Fruit fly (Drosophila melanogaster) whole organism, prepupa: ENCODE results near the gene CG16989.

Source experiments
- Blimp-1 ChIP-seq: fragments of 200-800 bp; sonication (Bioruptor generic); optimal IDR thresholded peaks from 3 replicates; lab custom pipeline; 2017; ENCODE audit warnings: missing biosample characterization, missing genetic modification characterization, mild to moderate bottlenecking, moderate library complexity, missing genetic modification reagents
- CG10631 ChIP-seq: fragments of 200-800 bp; sonication (Bioruptor generic); optimal IDR thresholded peaks from 2 replicates; lab custom pipeline; 2016; ENCODE audit warnings: missing biosample characterization, missing genetic modification characterization
- CG10669 ChIP-seq: fragments of 200-800 bp; sonication (Bioruptor generic); optimal IDR thresholded peaks from 3 replicates; lab custom pipeline; 2018; ENCODE audit warnings: missing biosample characterization, mild to moderate bottlenecking, missing genetic modification characterization, moderate library complexity
- CG11762 ChIP-seq: fragments of 200-800 bp; sonication (Bioruptor generic); optimal IDR thresholded peaks from 3 replicates; lab custom pipeline; 2016; ENCODE audit warnings: missing biosample characterization, missing genetic modification characterization; ENCODE audit not compliant: insufficient read depth
- CG11902 ChIP-seq: fragments of 200-800 bp; sonication (Bioruptor generic); optimal IDR thresholded peaks from 3 replicates; lab custom pipeline; 2016; ENCODE audit warnings: missing biosample characterization, missing genetic modification characterization
- CG16779 ChIP-seq: fragments of 200-800 bp; sonication (Bioruptor generic); optimal IDR thresholded peaks from 3 replicates; lab custom pipeline; 2017; ENCODE audit warnings: missing biosample characterization, mild to moderate bottlenecking, missing genetic modification characterization
- CG3032 ChIP-seq: fragments of 200-800 bp; optimal IDR thresholded peaks from 2 replicates; lab custom pipeline; 2019; ENCODE audit warnings: missing biosample characterization, mild to moderate bottlenecking, missing genetic modification characterization, moderate library complexity
- CG31627 ChIP-seq: fragments of 200-800 bp; sonication (Bioruptor generic); optimal IDR thresholded peaks from 3 replicates; lab custom pipeline; 2016; ENCODE audit warnings: missing biosample characterization, missing genetic modification characterization
- CG32006 ChIP-seq: fragments of 200-800 bp; sonication (Bioruptor generic); optimal IDR thresholded peaks from 3 replicates; lab custom pipeline; 2017; ENCODE audit warnings: missing biosample characterization, mild to moderate bottlenecking, missing genetic modification characterization
- CG3919 ChIP-seq: fragments of 200-800 bp; sonication (Bioruptor generic); optimal IDR thresholded peaks from 3 replicates; lab custom pipeline; 2016; ENCODE audit warnings: missing biosample characterization, missing genetic modification characterization
- CG4318 ChIP-seq: fragments of 200-800 bp; sonication (Bioruptor generic); optimal IDR thresholded peaks from 3 replicates; lab custom pipeline; 2017; ENCODE audit warnings: missing biosample characterization, mild to moderate bottlenecking, missing genetic modification characterization
- CG6163 ChIP-seq: fragments of 200-800 bp; sonication (Bioruptor generic); IDR thresholded peaks from 3 replicates; pipeline ENCODE4 v1.3.6; 2022; ENCODE audit warnings: missing biosample characterization, missing genetic modification characterization
- CG6276 ChIP-seq: fragments of 200-800 bp; sonication (Bioruptor generic); optimal IDR thresholded peaks from 2 replicates; lab custom pipeline; 2017; ENCODE audit warnings: missing biosample characterization, mild to moderate bottlenecking, missing genetic modification characterization
- CG6792 ChIP-seq: fragments of 200-800 bp; sonication (Bioruptor generic); optimal IDR thresholded peaks from 3 replicates; lab custom pipeline; 2016; ENCODE audit warnings: missing biosample characterization, missing genetic modification characterization
- CG6808 ChIP-seq: fragments of 200-800 bp; sonication (Bioruptor generic); optimal IDR thresholded peaks from 3 replicates; lab custom pipeline; 2017; ENCODE audit warnings: missing biosample characterization, missing genetic modification characterization, mild to moderate bottlenecking, moderate library complexity, missing genetic modification reagents
- CG6854 ChIP-seq: fragments of 200-800 bp; sonication (Bioruptor generic); optimal IDR thresholded peaks from 2 replicates; lab custom pipeline; 2017; ENCODE audit warnings: missing biosample characterization, mild to moderate bottlenecking, missing genetic modification characterization
- CG7368 ChIP-seq: fragments of 200-800 bp; sonication (Bioruptor generic); optimal IDR thresholded peaks from 3 replicates; lab custom pipeline; 2016; ENCODE audit warnings: missing biosample characterization, missing genetic modification characterization
- CG8119 ChIP-seq: fragments of 200-800 bp; sonication (Bioruptor generic); IDR thresholded peaks from 3 replicates; pipeline ENCODE4 v1.3.6; 2022; ENCODE audit warnings: missing biosample characterization, missing genetic modification characterization
- CG8319 ChIP-seq: fragments of 200-800 bp; sonication (Bioruptor generic); optimal IDR thresholded peaks from 3 replicates; lab custom pipeline; 2016; ENCODE audit warnings: missing biosample characterization, missing genetic modification characterization
- CG8632 ChIP-seq: fragments of 200-800 bp; sonication (Bioruptor generic); optimal IDR thresholded peaks from 3 replicates; lab custom pipeline; 2016; ENCODE audit warnings: missing biosample characterization, missing genetic modification characterization
- Eip75B ChIP-seq: fragments of 200-800 bp; sonication (Bioruptor generic); optimal IDR thresholded peaks from 3 replicates; lab custom pipeline; 2016; ENCODE audit warnings: missing biosample characterization, missing genetic modification characterization
- Eip78C ChIP-seq: fragments of 200-800 bp; sonication (Bioruptor generic); peaks from one replicate; lab custom pipeline; 2016; ENCODE audit warnings: missing biosample characterization, missing genetic modification characterization
- Eip93F ChIP-seq: fragments of 200-800 bp; sonication (Bioruptor generic); optimal IDR thresholded peaks from 2 replicates; lab custom pipeline; 2016; ENCODE audit warnings: missing biosample characterization, mild to moderate bottlenecking, missing genetic modification characterization
- Ets21C ChIP-seq: fragments of 200-800 bp; sonication (Bioruptor generic); optimal IDR thresholded peaks from 3 replicates; lab custom pipeline; 2016; ENCODE audit warnings: missing biosample characterization, missing genetic modification characterization
- Gug ChIP-seq: fragments of 200-800 bp; sonication (Bioruptor generic); IDR thresholded peaks from 2 replicates; pipeline ENCODE4 v1.3.6; 2022; ENCODE audit warnings: missing biosample characterization, missing genetic modification characterization
- Hr38 ChIP-seq: sonication (Bioruptor generic); optimal IDR thresholded peaks from 2 replicates; lab custom pipeline; 2016; ENCODE audit warnings: missing biosample characterization, missing genetic modification characterization
- Hr39 ChIP-seq: fragments of 200-800 bp; sonication (Bioruptor generic); optimal IDR thresholded peaks from 2 replicates; lab custom pipeline; 2016; ENCODE audit warnings: missing biosample characterization, missing genetic modification characterization
- Hr4 ChIP-seq: fragments of 200-800 bp; sonication (Bioruptor generic); optimal IDR thresholded peaks from 3 replicates; lab custom pipeline; 2016; ENCODE audit warnings: missing biosample characterization, missing genetic modification characterization
- Met ChIP-seq: fragments of 200-800 bp; sonication (Bioruptor generic); optimal IDR thresholded peaks from 3 replicates; lab custom pipeline; 2016; ENCODE audit warnings: missing biosample characterization, missing genetic modification characterization
- OdsH ChIP-seq: fragments of 200-800 bp; sonication (Bioruptor generic); optimal IDR thresholded peaks from 3 replicates; lab custom pipeline; 2016; ENCODE audit warnings: missing biosample characterization, missing genetic modification characterization
- Smox ChIP-seq: fragments of 200-800 bp; sonication (Bioruptor generic); optimal IDR thresholded peaks from 3 replicates; lab custom pipeline; 2016; ENCODE audit warnings: missing biosample characterization, missing genetic modification characterization
- achi ChIP-seq: fragments of 200-800 bp; sonication (Bioruptor generic); optimal IDR thresholded peaks from 3 replicates; lab custom pipeline; 2016; ENCODE audit warnings: missing biosample characterization, missing genetic modification characterization
- cyc ChIP-seq: fragments of 200-800 bp; sonication (Bioruptor generic); optimal IDR thresholded peaks from 3 replicates; lab custom pipeline; 2016; ENCODE audit warnings: missing biosample characterization, missing genetic modification characterization
- dac ChIP-seq: fragments of 200-800 bp; sonication (Bioruptor generic); optimal IDR thresholded peaks from 2 replicates; lab custom pipeline; 2017; ENCODE audit warnings: missing biosample characterization, mild to moderate bottlenecking, missing genetic modification characterization
- dsx ChIP-seq: fragments of 200-800 bp; optimal IDR thresholded peaks from 3 replicates; lab custom pipeline; 2019; ENCODE audit warnings: missing biosample characterization, mild to moderate bottlenecking, missing genetic modification characterization, moderate library complexity; ENCODE audit not compliant: poor library complexity, severe bottlenecking
- esn ChIP-seq: fragments of 200-800 bp; sonication (Bioruptor generic); optimal IDR thresholded peaks from 2 replicates; lab custom pipeline; 2016; ENCODE audit warnings: missing biosample characterization, mild to moderate bottlenecking, missing genetic modification characterization, moderate library complexity
- fd59A ChIP-seq: fragments of 200-800 bp; sonication (Bioruptor generic); optimal IDR thresholded peaks from 2 replicates; lab custom pipeline; 2017; ENCODE audit warnings: missing biosample characterization, mild to moderate bottlenecking, missing genetic modification characterization, missing genetic modification reagents
- fd85E ChIP-seq: fragments of 200-800 bp; sonication (Bioruptor generic); optimal IDR thresholded peaks from 3 replicates; lab custom pipeline; 2016; ENCODE audit warnings: missing biosample characterization, missing genetic modification characterization
- fkh ChIP-seq: fragments of 200-800 bp; sonication (Bioruptor generic); optimal IDR thresholded peaks from 3 replicates; lab custom pipeline; 2017; ENCODE audit warnings: missing biosample characterization, mild to moderate bottlenecking, missing genetic modification characterization, moderate library complexity
- net ChIP-seq: fragments of 200-800 bp; sonication (Bioruptor generic); optimal IDR thresholded peaks from 3 replicates; lab custom pipeline; 2016; ENCODE audit warnings: missing biosample characterization, missing genetic modification characterization
- salr ChIP-seq, 2 experiments: fragments of 200-800 bp; sonication (Bioruptor generic); optimal IDR thresholded peaks; 3 replicates each; lab custom pipeline; 2016 to 2018; ENCODE audit warnings: missing biosample characterization in 2 of 2, missing genetic modification characterization in 2 of 2, mild to moderate bottlenecking in 1 of 2
- spab ChIP-seq: fragments of 200-800 bp; sonication (Bioruptor generic); optimal IDR thresholded peaks from 2 replicates; lab custom pipeline; 2017; ENCODE audit warnings: missing biosample characterization, mild to moderate bottlenecking, missing genetic modification characterization, missing genetic modification reagents
- ss ChIP-seq, 2 experiments: fragments of 200-800 bp; sonication (Bioruptor generic); optimal IDR thresholded peaks; 2 replicates in 1 of 2; 3 replicates in 1 of 2; lab custom pipeline; 2017 to 2018; ENCODE audit warnings: mild to moderate bottlenecking in 2 of 2, missing biosample characterization in 2 of 2, missing genetic modification characterization in 2 of 2, moderate library complexity in 1 of 2
- vri ChIP-seq: fragments of 200-800 bp; sonication (Bioruptor generic); optimal IDR thresholded peaks from 3 replicates; lab custom pipeline; 2016; ENCODE audit warnings: missing biosample characterization, mild to moderate bottlenecking, missing genetic modification characterization

CG16989 gene

dm6 chrX:771431-772064, 21.4 kb upstream of the CG16989 start (continued):
- TF ChIP-seq CG6792, result peak; percentile 3
- TF ChIP-seq net (GFP tag; lab: Kevin White, UChicago), result no peak
- no peak for TF ChIP-seq fd85E
- TF ChIP-seq achi, result no peak
- peak; percentile 4 for TF ChIP-seq CG31627 (GFP tag; lab: Kevin White, UChicago)
- peak; percentile 19 for TF ChIP-seq CG3919
- TF ChIP-seq Eip93F, result no peak
- TF ChIP-seq esn (GFP tag; lab: Kevin White, UChicago), result peak; percentile 18
- no peak for TF ChIP-seq CG6808
- no peak for TF ChIP-seq CG7368 (GFP tag; lab: Kevin White, UChicago)
- TF ChIP-seq vri (GFP tag; lab: Kevin White, UChicago), result no peak
- no peak for TF ChIP-seq Gug (GFP tag; lab: Robert Waterston, UW)
- no peak for TF ChIP-seq cyc (GFP tag; lab: Kevin White, UChicago)
- no peak for TF ChIP-seq CG8632
- TF ChIP-seq CG3032 (tag; lab: Kevin White, UChicago), result no peak
- no peak for TF ChIP-seq CG8319 (GFP tag; lab: Kevin White, UChicago)
- no peak for TF ChIP-seq ss (GFP tag; optimal IDR thresholded peaks at IDR 0.05; lab: Kevin White, UChicago)
- no peak for TF ChIP-seq CG32006
- TF ChIP-seq CG10631, result peak; percentile 10
- no peak for TF ChIP-seq fd59A
- no peak for TF ChIP-seq dac (GFP tag; lab: Kevin White, UChicago)
- TF ChIP-seq Ets21C, result no peak
- no peak for TF ChIP-seq Blimp-1 (GFP tag; lab: Kevin White, UChicago)
- no peak for TF ChIP-seq CG11762
- no peak for TF ChIP-seq OdsH

dm6 chrX:772305-772986, 20.5 kb upstream of the CG16989 start:
- TF ChIP-seq CG16779 (tag; lab: Kevin White, UChicago), result no peak
- TF ChIP-seq fkh (GFP tag; lab: Kevin White, UChicago), result peak; percentile 52

dm6 chrX:774160-774700, 18.7 kb upstream of the CG16989 start:
- TF ChIP-seq spab (GFP tag; lab: Kevin White, UChicago) (no peak), Eip75B (GFP tag; lab: Kevin White, UChicago) (no peak), fkh (GFP tag; lab: Kevin White, UChicago) (peak; percentile 88), Smox (no peak), vri (GFP tag; lab: Kevin White, UChicago) (no peak)

dm6 chrX:775184-775583, 17.8 kb upstream of the CG16989 start:
- TF ChIP-seq Met (GFP tag; lab: Kevin White, UChicago) (peak; percentile 81), Hr39 (GFP tag; lab: Kevin White, UChicago) (peak; percentile 62), CG8119 (GFP tag; lab: Robert Waterston, UW) (peak; percentile 73), Eip78C (peak; percentile 94), dsx (GFP tag; lab: Kevin White, UChicago) (peak; percentile 81), esn (GFP tag; lab: Kevin White, UChicago) (peak; percentile 84), Hr38 (GFP tag; lab: Kevin White, UChicago) (no peak), CG31627 (GFP tag; lab: Kevin White, UChicago) (peak; percentile 65), CG16779 (tag; lab: Kevin White, UChicago) (peak; percentile 14), CG6163 (GFP tag; lab: Robert Waterston, UW) (peak; percentile 82), CG6808 (peak; percentile 76), salr (GFP tag; optimal IDR thresholded peaks at IDR 0.05; lab: Kevin White, UChicago) (peak; percentile 40 to 45), fd59A (peak; percentile 65), CG11902 (GFP tag; lab: Kevin White, UChicago) (peak; percentile 44), achi (peak; percentile 72), CG6854 (GFP tag; lab: Kevin White, UChicago) (peak; percentile 26), Hr4 (GFP tag; lab: Kevin White, UChicago) (no peak), CG6276 (GFP tag; lab: Kevin White, UChicago) (peak; percentile 15), CG10669 (GFP tag; lab: Kevin White, UChicago) (peak; percentile 66), Eip75B (GFP tag; lab: Kevin White, UChicago) (peak; percentile 81), net (GFP tag; lab: Kevin White, UChicago) (peak; percentile 58), fkh (GFP tag; lab: Kevin White, UChicago) (no peak), CG4318 (GFP tag; lab: Kevin White, UChicago) (no peak), CG3032 (tag; lab: Kevin White, UChicago) (peak; percentile 76)
